Fruit fly (Drosophila melanogaster): Measurements from ENCODE around the gene CG6051.

CG6051 gene

DNA sequence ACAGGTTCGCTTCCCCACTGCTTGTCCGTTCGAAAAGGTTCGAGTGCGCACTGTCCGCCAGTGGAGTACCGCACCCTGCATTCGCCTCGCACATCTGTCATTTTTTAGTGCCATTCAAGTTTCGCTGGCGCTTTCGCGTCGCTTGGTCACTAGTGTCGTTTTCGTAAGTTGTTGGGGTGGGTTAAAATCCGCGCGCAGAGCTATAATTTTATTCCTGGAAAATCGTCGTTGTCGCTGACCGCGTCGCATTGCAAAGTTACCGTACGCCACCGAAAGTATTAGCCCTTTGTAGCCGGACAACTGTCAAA lies 601 bp upstream of the CG6051 start, which contains the start of gene Men-b:
TSS of gene Men-b (plus strand) at position 147 of the 308 bp plus-strand sequence.
- no peak for TF ChIP-seq br (GFP tag; optimal IDR thresholded peaks at IDR 0.05)
- TF ChIP-seq Mio (GFP tag; optimal IDR thresholded peaks at IDR 0.05), result no peak
- peak; percentile 92 for TF ChIP-seq Myc (optimal IDR thresholded peaks at IDR 0.05)
- peak; percentile 52 for TF ChIP-seq Hr83 (GFP tag; optimal IDR thresholded peaks at IDR 0.05; ENCODE audit: poor library complexity, severe bottlenecking)
- no peak for TF ChIP-seq GATAd (GFP tag; optimal IDR thresholded peaks at IDR 0.05)
- TF ChIP-seq HLH106 (tag; optimal IDR thresholded peaks at IDR 0.05), result no peak
- TF ChIP-seq h (GFP tag; optimal IDR thresholded peaks at IDR 0.05), result no peak
- TF ChIP-seq Dif (GFP tag; optimal IDR thresholded peaks at IDR 0.05; ENCODE audit: partially characterized antibody), result no peak
- TF ChIP-seq foxo (GFP tag; optimal IDR thresholded peaks at IDR 0.05), result no peak
- TF ChIP-seq tai (GFP tag; optimal IDR thresholded peaks at IDR 0.05), result no peak
- TF ChIP-seq Sp1 (GFP tag; optimal IDR thresholded peaks at IDR 0.05), result no peak
- TF ChIP-seq dsf (GFP tag; optimal IDR thresholded peaks at IDR 0.05; ENCODE audit: borderline replicate concordance), result no peak

DNA sequence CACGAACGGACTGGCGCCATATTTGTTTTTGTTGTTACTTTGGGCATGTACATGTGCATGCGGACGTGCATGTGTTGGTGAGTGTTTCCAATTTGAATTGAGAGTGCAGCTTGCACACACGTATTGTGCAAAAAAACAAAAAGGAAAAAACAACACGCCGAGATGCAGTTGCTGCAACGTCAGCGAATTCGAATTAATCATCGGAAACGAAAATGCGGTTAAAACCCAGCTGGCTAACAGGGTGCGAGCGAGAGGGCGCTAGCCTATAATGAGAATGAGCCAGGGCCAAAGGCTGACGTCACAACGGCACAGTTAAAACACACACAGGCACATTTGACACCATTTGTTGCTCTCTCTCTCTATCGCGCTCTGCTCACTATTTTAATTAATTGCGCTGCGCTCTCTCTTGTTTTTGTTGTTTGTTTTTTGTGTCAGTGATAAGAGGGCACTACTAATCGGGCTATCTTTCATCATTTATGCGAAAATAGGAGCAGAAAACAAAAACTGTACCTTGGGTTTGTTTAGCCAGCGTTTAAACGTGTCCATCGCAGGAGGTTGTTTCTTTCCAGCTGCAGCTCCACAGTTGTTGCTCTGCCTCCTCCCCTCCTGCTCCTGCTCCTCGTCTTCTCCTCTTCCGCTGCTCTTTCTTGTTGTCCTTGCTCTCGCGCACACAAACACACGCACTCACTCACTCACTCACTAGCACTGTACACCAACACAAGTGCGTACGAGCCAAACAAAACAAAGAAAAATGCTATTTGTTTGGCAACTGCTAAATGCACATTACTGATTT lies 789 bp downstream of the CG6051 start:
- TF ChIP-seq psq (GFP tag; optimal IDR thresholded peaks at IDR 0.05), result peak; percentile 91
- TF ChIP-seq Dif (GFP tag; optimal IDR thresholded peaks at IDR 0.05; ENCODE audit: partially characterized antibody), result peak; percentile 48
- peak; percentile 2 for TF ChIP-seq br (GFP tag; optimal IDR thresholded peaks at IDR 0.05)
- no peak for TF ChIP-seq Hr83 (GFP tag; optimal IDR thresholded peaks at IDR 0.05; ENCODE audit: poor library complexity, severe bottlenecking)
- no peak for TF ChIP-seq pan (optimal IDR thresholded peaks at IDR 0.05)

- TF ChIP-seq usp (GFP tag; optimal IDR thresholded peaks at IDR 0.05) (no peak), Abd-B (GFP tag; optimal IDR thresholded peaks at IDR 0.05) (no peak), Jra (GFP tag; optimal IDR thresholded peaks at IDR 0.05) (no peak), pan (optimal IDR thresholded peaks at IDR 0.05) (no peak), Hr78 (GFP tag; optimal IDR thresholded peaks at IDR 0.05) (no peak)
Measured at dm6 chr3R:27148812-27149769, 1.8 kb downstream of the CG6051 start.

DNA sequence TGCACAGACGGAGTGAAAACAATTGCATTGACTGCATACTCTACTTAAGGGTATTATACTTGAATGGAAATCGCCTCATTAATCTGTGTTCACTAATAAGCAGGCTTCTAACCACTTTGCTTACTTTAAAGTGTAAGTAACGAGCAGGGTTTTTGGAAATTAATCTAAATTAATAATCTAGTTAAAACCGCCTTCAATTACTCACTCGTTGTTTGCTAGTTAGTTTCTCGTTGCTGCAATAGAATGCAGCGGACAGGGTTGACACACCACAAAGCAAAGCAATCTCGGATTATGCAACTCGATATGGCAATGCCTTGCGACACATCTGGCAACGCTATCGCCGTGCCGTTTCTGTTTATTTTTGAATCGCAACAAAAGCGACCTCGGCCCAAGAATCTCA lies 10.9 kb downstream of the CG6051 start:
- peak; percentile 7 for TF ChIP-seq h (GFP tag; optimal IDR thresholded peaks at IDR 0.05)
- TF ChIP-seq pan (optimal IDR thresholded peaks at IDR 0.05), result no peak
- TF ChIP-seq foxo (GFP tag; optimal IDR thresholded peaks at IDR 0.05), result peak in 1 of 2 experiments; percentile 39
- no peak for TF ChIP-seq Rel (GFP tag; optimal IDR thresholded peaks at IDR 0.05)
- no peak for TF ChIP-seq Rel (tag; optimal IDR thresholded peaks at IDR 0.05)
- peak; percentile 19 for TF ChIP-seq psq (GFP tag; optimal IDR thresholded peaks at IDR 0.05)
- TF ChIP-seq HLH106 (tag; optimal IDR thresholded peaks at IDR 0.05), result peak; percentile 32
- TF ChIP-seq br (GFP tag; optimal IDR thresholded peaks at IDR 0.05), result peak; percentile 11
- TF ChIP-seq fru (GFP tag; optimal IDR thresholded peaks at IDR 0.05), result peak; percentile 16

DNA sequence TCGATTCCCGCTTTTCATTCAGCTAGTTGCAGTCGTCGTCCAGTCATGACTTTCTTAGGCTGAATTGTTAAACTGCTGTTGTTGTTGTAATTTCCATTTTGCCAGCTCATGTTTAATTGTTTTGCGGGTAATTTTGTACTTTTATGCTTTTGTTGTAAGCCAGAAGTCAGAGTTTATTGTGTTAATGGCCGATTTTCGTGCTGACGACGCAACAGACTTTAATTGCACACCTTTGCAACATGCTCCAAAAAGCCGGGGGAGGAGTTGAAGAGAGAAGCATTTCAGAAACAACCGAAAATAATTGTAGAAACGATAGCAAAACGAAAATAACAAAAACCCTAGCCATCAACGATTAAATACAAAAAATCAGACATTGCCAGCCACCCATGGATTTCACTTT lies 12.2 kb downstream of the CG6051 start:
- TF ChIP-seq fru (GFP tag; optimal IDR thresholded peaks at IDR 0.05) (no peak), OdsH (GFP tag; optimal IDR thresholded peaks at IDR 0.05) (no peak), usp (GFP tag; optimal IDR thresholded peaks at IDR 0.05) (no peak), Myc (optimal IDR thresholded peaks at IDR 0.05) (no peak), Vsx2 (GFP tag; optimal IDR thresholded peaks at IDR 0.05; ENCODE audit: partially characterized antibody) (no peak), lola (GFP tag; optimal IDR thresholded peaks at IDR 0.05) (no peak), jim (GFP tag; optimal IDR thresholded peaks at IDR 0.05) (no peak), CG32264 (GFP tag; optimal IDR thresholded peaks at IDR 0.05) (no peak), Sp1 (GFP tag; optimal IDR thresholded peaks at IDR 0.05) (no peak)

dm6 chr3R:27137914-27138323 lies 12.9 kb downstream of the CG6051 start:
- no peak for TF ChIP-seq HLH106 (tag; optimal IDR thresholded peaks at IDR 0.05)
- TF ChIP-seq CrebA (GFP tag; optimal IDR thresholded peaks at IDR 0.05; ENCODE audit: borderline replicate concordance), result no peak
- TF ChIP-seq brk (GFP tag; optimal IDR thresholded peaks at IDR 0.05), result no peak
- TF ChIP-seq tai (GFP tag; optimal IDR thresholded peaks at IDR 0.05), result no peak
- TF ChIP-seq OdsH (GFP tag; optimal IDR thresholded peaks at IDR 0.05), result no peak
- TF ChIP-seq fru (GFP tag; optimal IDR thresholded peaks at IDR 0.05), result no peak
- no peak for TF ChIP-seq woc (GFP tag; optimal IDR thresholded peaks at IDR 0.05)
- TF ChIP-seq Hr78 (GFP tag; optimal IDR thresholded peaks at IDR 0.05), result no peak
- TF ChIP-seq Mio (GFP tag; optimal IDR thresholded peaks at IDR 0.05), result no peak
- no peak for TF ChIP-seq CG32264 (GFP tag; optimal IDR thresholded peaks at IDR 0.05)
- no peak for TF ChIP-seq ey (GFP tag; optimal IDR thresholded peaks at IDR 0.05)
- TF ChIP-seq h (GFP tag; optimal IDR thresholded peaks at IDR 0.05), result no peak
- TF ChIP-seq lola (GFP tag; optimal IDR thresholded peaks at IDR 0.05), result no peak
- TF ChIP-seq usp (GFP tag; optimal IDR thresholded peaks at IDR 0.05), result no peak
- TF ChIP-seq dmrt93B (GFP tag; optimal IDR thresholded peaks at IDR 0.05), result no peak
- no peak for TF ChIP-seq dsf (GFP tag; optimal IDR thresholded peaks at IDR 0.05; ENCODE audit: borderline replicate concordance)

Measured in whole organism, wandering third instar larva.